Worm (Caenorhabditis elegans): Measurements from ENCODE around the gene pigm-1.

The pigm-1 gene

ce11 chrII:11307332-11307731 is 40.9 kb upstream of the pigm-1 start:
- TF ChIP-seq elt-1 (tag; optimal IDR thresholded peaks at IDR 0.05; ENCODE audit: borderline replicate concordance, insufficient read depth), result no peak

ce11 chrII:11307953-11308352 is 40.3 kb upstream of the pigm-1 start:
- TF ChIP-seq unc-120 (tag; optimal IDR thresholded peaks at IDR 0.05; ENCODE audit: poor library complexity, severe bottlenecking) (peak; percentile 23), tbx-8 (GFP tag; optimal IDR thresholded peaks at IDR 0.05) (no peak), unc-62 (GFP tag; optimal IDR thresholded peaks at IDR 0.05) (peak; percentile 5)

- no peak for TF ChIP-seq bed-3 (GFP tag; optimal IDR thresholded peaks at IDR 0.05)
- TF ChIP-seq nhr-2 (tag; optimal IDR thresholded peaks at IDR 0.05), result no peak
- no peak for TF ChIP-seq tbx-8 (GFP tag; optimal IDR thresholded peaks at IDR 0.05)
- no peak for TF ChIP-seq ces-1 (GFP tag; optimal IDR thresholded peaks at IDR 0.05)
- no peak for TF ChIP-seq drap-1 (GFP tag; optimal IDR thresholded peaks at IDR 0.05)
- TF ChIP-seq mls-2 (tag; optimal IDR thresholded peaks at IDR 0.05), result no peak
These were observed 36.0 kb upstream of the pigm-1 start, which contains the start of gene T24F1.7 for ce11 chrII:11312223-11312622. TSS of gene T24F1.7 (plus strand) at chrII:11312523.

- no peak for TF ChIP-seq hlh-1 (tag; optimal IDR thresholded peaks at IDR 0.05)
- TF ChIP-seq nhr-28 (tag; optimal IDR thresholded peaks at IDR 0.05), result no peak
- TF ChIP-seq unc-120 (tag; optimal IDR thresholded peaks at IDR 0.05; ENCODE audit: poor library complexity, severe bottlenecking), result no peak
- no peak for TF ChIP-seq mep-1 (tag; optimal IDR thresholded peaks at IDR 0.05)
- no peak for TF ChIP-seq mab-5 (tag; optimal IDR thresholded peaks at IDR 0.05)
- TF ChIP-seq ham-2 (GFP tag; optimal IDR thresholded peaks at IDR 0.05), result no peak
- TF ChIP-seq zip-8 (tag; optimal IDR thresholded peaks at IDR 0.05), result no peak
- no peak for TF ChIP-seq nhr-2 (tag; optimal IDR thresholded peaks at IDR 0.05)
- TF ChIP-seq ces-1 (GFP tag; optimal IDR thresholded peaks at IDR 0.05), result no peak
- TF ChIP-seq cnd-1 (tag; optimal IDR thresholded peaks at IDR 0.05), result no peak
- TF ChIP-seq unc-62 (GFP tag; optimal IDR thresholded peaks at IDR 0.05), result no peak
- no peak for TF ChIP-seq blmp-1 (tag; optimal IDR thresholded peaks at IDR 0.05)
- TF ChIP-seq unc-39 (tag; optimal IDR thresholded peaks at IDR 0.05), result no peak
- TF ChIP-seq sptf-1 (tag; optimal IDR thresholded peaks at IDR 0.05), result no peak
- TF ChIP-seq elt-3 (tag; optimal IDR thresholded peaks at IDR 0.05), result no peak
- no peak for TF ChIP-seq ceh-39 (tag; optimal IDR thresholded peaks at IDR 0.05)
- TF ChIP-seq tbx-8 (GFP tag; optimal IDR thresholded peaks at IDR 0.05), result no peak
These were observed 34.1 kb upstream of the pigm-1 start, which contains the start of gene T24F1.4 for ce11 chrII:11314165-11314564. TSS of gene T24F1.4 (minus strand) at chrII:11314265.

ce11 chrII:11316663-11317062 is 31.6 kb upstream of the pigm-1 start:
- TF ChIP-seq ces-1 (GFP tag; optimal IDR thresholded peaks at IDR 0.05) (peak; percentile 26), nhr-28 (tag; optimal IDR thresholded peaks at IDR 0.05) (no peak)

- TF ChIP-seq M03D4.4 (tag; optimal IDR thresholded peaks at IDR 0.05), result no peak
- no peak for TF ChIP-seq flh-1 (GFP tag; optimal IDR thresholded peaks at IDR 0.05)
- TF ChIP-seq mep-1 (tag; optimal IDR thresholded peaks at IDR 0.05), result no peak
- no peak for TF ChIP-seq drap-1 (GFP tag; optimal IDR thresholded peaks at IDR 0.05)
- no peak for TF ChIP-seq lin-13 (tag; optimal IDR thresholded peaks at IDR 0.05)
- TF ChIP-seq ztf-11 (tag; optimal IDR thresholded peaks at IDR 0.05), result no peak
- no peak for TF ChIP-seq lin-32 (GFP tag; optimal IDR thresholded peaks at IDR 0.05)
- no peak for TF ChIP-seq unc-62 (GFP tag; optimal IDR thresholded peaks at IDR 0.05)
- no peak for TF ChIP-seq sem-2 (GFP tag; optimal IDR thresholded peaks at IDR 0.05)
- TF ChIP-seq nhr-2 (tag; optimal IDR thresholded peaks at IDR 0.05), result no peak
- no peak for TF ChIP-seq unc-120 (tag; optimal IDR thresholded peaks at IDR 0.05; ENCODE audit: poor library complexity, severe bottlenecking)
- no peak for TF ChIP-seq elt-3 (tag; optimal IDR thresholded peaks at IDR 0.05)
- TF ChIP-seq nhr-28 (tag; optimal IDR thresholded peaks at IDR 0.05), result no peak
- no peak for TF ChIP-seq hlh-1 (tag; optimal IDR thresholded peaks at IDR 0.05)
- TF ChIP-seq lsy-2 (tag; optimal IDR thresholded peaks at IDR 0.05), result no peak
- TF ChIP-seq ceh-83 (GFP tag; optimal IDR thresholded peaks at IDR 0.05), result no peak
- no peak for TF ChIP-seq ces-1 (GFP tag; optimal IDR thresholded peaks at IDR 0.05)
- TF ChIP-seq nhr-76 (tag; optimal IDR thresholded peaks at IDR 0.05), result no peak
These were observed 28.7 kb upstream of the pigm-1 start, which contains the start of gene nlp-51 for ce11 chrII:11319591-11319990. TSS of gene nlp-51 (minus strand) at chrII:11319691.

Data from whole organism, mixed stage, embryonic.